Fruit fly (Drosophila melanogaster) whole organism, embryonic: ENCODE measurements around the gene DEF8.

Experiments
- Aef1 ChIP-seq: fragments of 200-800 bp; sonication (Bioruptor generic); IDR thresholded peaks from 3 replicates; pipeline ENCODE4 v1.3.6; 2022; ENCODE audit warnings: missing biosample characterization, missing genetic modification characterization
- Atf6 ChIP-seq: fragments of 200-800 bp; sonication (Bioruptor generic); IDR thresholded peaks from 2 replicates; pipeline ENCODE4 v1.3.6; 2022; ENCODE audit warnings: missing biosample characterization, missing genetic modification characterization
- Bgb ChIP-seq: fragments of 200-800 bp; sonication (Bioruptor generic); IDR thresholded peaks from 2 replicates; pipeline ENCODE4 v1.3.6; 2022; ENCODE audit warnings: missing biosample characterization, missing genetic modification characterization; ENCODE audit not compliant: partially characterized antibody
- CG11093 ChIP-seq: fragments of 200-800 bp; sonication (Bioruptor generic); IDR thresholded peaks from 3 replicates; pipeline ENCODE4 v1.3.6; 2022; ENCODE audit warnings: missing biosample characterization, missing genetic modification characterization
- CG1233 ChIP-seq: fragments of 200-800 bp; sonication (Bioruptor generic); optimal IDR thresholded peaks from 4 replicates; lab custom pipeline; 2018; ENCODE audit warnings: missing biosample characterization, mild to moderate bottlenecking, missing genetic modification characterization
- CG12942 ChIP-seq: fragments of 200-800 bp; sonication (Bioruptor generic); optimal IDR thresholded peaks from 3 replicates; lab custom pipeline; 2016; ENCODE audit warnings: missing biosample characterization, missing genetic modification characterization
- CG14860 ChIP-seq: fragments of 200-800 bp; sonication (Bioruptor generic); IDR thresholded peaks from 3 replicates; pipeline ENCODE4 v1.3.6; 2022; ENCODE audit warnings: missing biosample characterization, missing genetic modification characterization; ENCODE audit not compliant: partially characterized antibody
- CG1603 ChIP-seq: fragments of 200-800 bp; sonication (Bioruptor generic); optimal IDR thresholded peaks from 2 replicates; lab custom pipeline; 2019; ENCODE audit warnings: missing biosample characterization, mild to moderate bottlenecking, missing genetic modification characterization, moderate library complexity
- CG16813 ChIP-seq: fragments of 200-800 bp; sonication (Bioruptor generic); IDR thresholded peaks from 3 replicates; pipeline ENCODE4 v1.3.6; 2022; ENCODE audit warnings: missing biosample characterization, missing genetic modification characterization; ENCODE audit not compliant: partially characterized antibody
- CG18262 ChIP-seq: fragments of 200-800 bp; optimal IDR thresholded peaks from 3 replicates; lab custom pipeline; 2019; ENCODE audit warnings: missing biosample characterization, mild to moderate bottlenecking, missing genetic modification characterization, moderate library complexity
- CG18476 ChIP-seq: fragments of 200-800 bp; sonication (Bioruptor generic); optimal IDR thresholded peaks from 2 replicates; lab custom pipeline; 2016; ENCODE audit warnings: missing biosample characterization, mild to moderate bottlenecking, missing genetic modification characterization
- CG3163 ChIP-seq: fragments of 200-800 bp; sonication (Bioruptor generic); optimal IDR thresholded peaks from 3 replicates; lab custom pipeline; 2016; ENCODE audit warnings: missing biosample characterization, missing genetic modification characterization
- CG34224 ChIP-seq: fragments of 200-800 bp; sonication (Bioruptor generic); IDR thresholded peaks from 3 replicates; pipeline ENCODE4 v1.3.6; 2022; ENCODE audit warnings: missing biosample characterization, missing genetic modification characterization; ENCODE audit not compliant: partially characterized antibody
- CG34422 ChIP-seq: fragments of 200-800 bp; sonication (Bioruptor generic); IDR thresholded peaks from 3 replicates; pipeline ENCODE4 v1.3.6; 2022; ENCODE audit warnings: missing biosample characterization, missing genetic modification characterization
- CG3995 ChIP-seq: fragments of 200-800 bp; sonication (Bioruptor generic); optimal IDR thresholded peaks from 3 replicates; lab custom pipeline; 2016; ENCODE audit warnings: missing biosample characterization, missing genetic modification characterization
- CG4360 ChIP-seq: fragments of 200-800 bp; sonication (Bioruptor generic); IDR thresholded peaks from 2 replicates; pipeline ENCODE4 v1.3.6; 2022; ENCODE audit warnings: missing biosample characterization, missing genetic modification characterization
- CG4424 ChIP-seq: fragments of 200-800 bp; sonication (Bioruptor generic); optimal IDR thresholded peaks from 3 replicates; lab custom pipeline; 2016; ENCODE audit warnings: missing biosample characterization, missing genetic modification characterization
- CG7271 ChIP-seq: fragments of 200-800 bp; sonication (Bioruptor generic); optimal IDR thresholded peaks from 2 replicates; lab custom pipeline; 2018; ENCODE audit warnings: missing biosample characterization, mild to moderate bottlenecking, missing genetic modification characterization, moderate library complexity
- CG7839 ChIP-seq: fragments of 200-800 bp; sonication (Bioruptor generic); optimal IDR thresholded peaks from 3 replicates; lab custom pipeline; 2018; ENCODE audit warnings: missing biosample characterization, mild to moderate bottlenecking, missing genetic modification characterization, moderate library complexity
- CG7963 ChIP-seq: fragments of 200-800 bp; sonication (Bioruptor generic); IDR thresholded peaks from 3 replicates; pipeline ENCODE4 v1.3.6; 2022; ENCODE audit warnings: missing biosample characterization, missing genetic modification characterization; ENCODE audit not compliant: partially characterized antibody
- CG7987 ChIP-seq: fragments of 200-800 bp; sonication (Bioruptor generic); optimal IDR thresholded peaks from 2 replicates; lab custom pipeline; 2018; ENCODE audit warnings: missing biosample characterization, mild to moderate bottlenecking, missing genetic modification characterization, moderate library complexity
- CG8290 ChIP-seq, 3 experiments: fragments of 200-800 bp; sonication (Bioruptor generic); optimal IDR thresholded peaks; 2 replicates each; lab custom pipeline; 2016 to 2019; ENCODE audit warnings: missing biosample characterization in 3 of 3, missing genetic modification characterization in 3 of 3, mild to moderate bottlenecking in 2 of 3, moderate library complexity in 1 of 3
- CG8478 ChIP-seq: fragments of >200 bp; optimal IDR thresholded peaks from 2 replicates; lab custom pipeline; 2018
- CTCF ChIP-seq: fragments of 200-800 bp; sonication (Bioruptor generic); optimal IDR thresholded peaks from 2 replicates; lab custom pipeline; 2017; ENCODE audit warnings: missing biosample characterization, mild to moderate bottlenecking, missing genetic modification characterization, moderate library complexity
- Chrac-16 ChIP-seq: fragments of 200-800 bp; sonication (Bioruptor generic); optimal IDR thresholded peaks from 3 replicates; lab custom pipeline; 2016; ENCODE audit warnings: missing biosample characterization, missing genetic modification characterization
- CkIIα-i1 ChIP-seq: fragments of 200-800 bp; sonication (Bioruptor generic); IDR thresholded peaks from 2 replicates; pipeline ENCODE4 v1.3.6; 2022; ENCODE audit warnings: missing biosample characterization, missing genetic modification characterization
- Dbx ChIP-seq: fragments of 200-800 bp; sonication (Bioruptor generic); IDR thresholded peaks from 3 replicates; pipeline ENCODE4 v1.3.6; 2022; ENCODE audit warnings: missing biosample characterization, missing genetic modification characterization
- Dek ChIP-seq: fragments of 200-800 bp; sonication (Bioruptor generic); optimal IDR thresholded peaks from 3 replicates; lab custom pipeline; 2019; ENCODE audit warnings: missing biosample characterization, mild to moderate bottlenecking, missing genetic modification characterization, moderate library complexity
- Dp ChIP-seq: fragments of 200-800 bp; sonication (Bioruptor generic); optimal IDR thresholded peaks from 2 replicates; lab custom pipeline; 2018; ENCODE audit warnings: missing biosample characterization, mild to moderate bottlenecking, missing genetic modification characterization, moderate library complexity
- Hr39 ChIP-seq: fragments of >200 bp; optimal IDR thresholded peaks from 2 replicates; lab custom pipeline; 2017
- Lhr ChIP-seq: fragments of 200-800 bp; sonication (Bioruptor generic); optimal IDR thresholded peaks from 3 replicates; lab custom pipeline; 2017; ENCODE audit warnings: mild to moderate bottlenecking, missing biosample characterization, missing genetic modification reagents, missing genetic modification characterization
- MBD-R2 ChIP-seq: fragments of 200-800 bp; sonication (Bioruptor generic); IDR thresholded peaks from 2 replicates; pipeline ENCODE4 v1.3.6; 2022; ENCODE audit warnings: missing biosample characterization, missing genetic modification characterization
- Mad ChIP-seq: fragments of 200-800 bp; sonication (Bioruptor generic); optimal IDR thresholded peaks from 2 replicates; lab custom pipeline; 2016; ENCODE audit warnings: missing biosample characterization, missing genetic modification characterization
- Myb ChIP-seq: fragments of 200-800 bp; sonication (Bioruptor generic); optimal IDR thresholded peaks from 2 replicates; lab custom pipeline; 2016; ENCODE audit warnings: missing biosample characterization, missing genetic modification characterization
- Opbp ChIP-seq: fragments of 200-800 bp; sonication (Bioruptor generic); IDR thresholded peaks from 3 replicates; pipeline ENCODE4 v1.3.6; 2022; ENCODE audit warnings: missing biosample characterization, missing genetic modification characterization; ENCODE audit not compliant: partially characterized antibody
- PHDP ChIP-seq: fragments of 200-800 bp; sonication (Bioruptor generic); optimal IDR thresholded peaks from 3 replicates; lab custom pipeline; 2018; ENCODE audit warnings: missing biosample characterization, mild to moderate bottlenecking, missing genetic modification characterization, moderate library complexity
- Spps ChIP-seq: fragments of 200-800 bp; sonication (Bioruptor generic); optimal IDR thresholded peaks from 2 replicates; lab custom pipeline; 2018; ENCODE audit warnings: missing biosample characterization, mild to moderate bottlenecking, missing genetic modification characterization
- Sry-δ ChIP-seq: fragments of 200-800 bp; sonication (Bioruptor generic); optimal IDR thresholded peaks from 2 replicates; lab custom pipeline; 2016; ENCODE audit warnings: missing biosample characterization, missing genetic modification characterization
- Stat92E ChIP-seq, 3 experiments: fragments of >200 bp in 2 of 3; fragments of 200-800 bp in 1 of 3; sonication (Bioruptor generic) in 1 of 3; optimal IDR thresholded peaks; 2 replicates each; lab custom pipeline; 2017 to 2019; ENCODE audit warnings: missing biosample characterization in 3 of 3, missing genetic modification characterization in 3 of 3, mild to moderate bottlenecking in 1 of 3, moderate library complexity in 1 of 3
- YL-1 ChIP-seq: fragments of 200-800 bp; sonication (Bioruptor generic); optimal IDR thresholded peaks from 3 replicates; lab custom pipeline; 2017; ENCODE audit warnings: missing biosample characterization, mild to moderate bottlenecking, missing genetic modification characterization
- caup ChIP-seq: fragments of 200-800 bp; sonication (Bioruptor generic); optimal IDR thresholded peaks from 3 replicates; lab custom pipeline; 2017; ENCODE audit warnings: missing biosample characterization, mild to moderate bottlenecking, missing genetic modification characterization, moderate library complexity; ENCODE audit not compliant: severe bottlenecking
- danr ChIP-seq: fragments of 200-800 bp; sonication (Bioruptor generic); IDR thresholded peaks from 2 replicates; pipeline ENCODE4 v1.3.6; 2022; ENCODE audit warnings: missing biosample characterization, missing genetic modification characterization
- dysf ChIP-seq: fragments of 200-800 bp; sonication (Bioruptor generic); IDR thresholded peaks from 3 replicates; pipeline ENCODE4 v1.3.6; 2022; ENCODE audit warnings: missing biosample characterization, missing genetic modification characterization
- her ChIP-seq: fragments of 200-800 bp; sonication (Bioruptor generic); optimal IDR thresholded peaks from 2 replicates; lab custom pipeline; 2016; ENCODE audit warnings: missing biosample characterization, missing genetic modification characterization
- inv ChIP-seq: fragments of 200-800 bp; sonication (Bioruptor generic); IDR thresholded peaks from 2 replicates; pipeline ENCODE4 v1.3.6; 2022; ENCODE audit warnings: missing biosample characterization, missing genetic modification characterization; ENCODE audit not compliant: partially characterized antibody
- lola ChIP-seq, 3 experiments: fragments of >200 bp in 2 of 3; fragments of 200-800 bp in 1 of 3; sonication (Bioruptor generic) in 1 of 3; optimal IDR thresholded peaks; 2 replicates each; lab custom pipeline; 2017 to 2019; ENCODE audit warnings: missing biosample characterization in 3 of 3, missing genetic modification characterization in 3 of 3, mild to moderate bottlenecking in 1 of 3, moderate library complexity in 1 of 3
- pum ChIP-seq: fragments of 200-800 bp; sonication (Bioruptor generic); optimal IDR thresholded peaks from 2 replicates; lab custom pipeline; 2016; ENCODE audit warnings: missing biosample characterization, missing genetic modification characterization
- sens ChIP-seq: fragments of 200-800 bp; sonication (Bioruptor generic); peaks from one replicate; lab custom pipeline; 2016; ENCODE audit warnings: missing biosample characterization, missing genetic modification characterization
- sna ChIP-seq: fragments of 200-800 bp; sonication (Bioruptor generic); IDR thresholded peaks from 2 replicates; pipeline ENCODE4 v1.3.6; 2022; ENCODE audit warnings: missing biosample characterization, missing genetic modification characterization; ENCODE audit not compliant: partially characterized antibody
- stwl ChIP-seq: fragments of 200-800 bp; sonication (Bioruptor generic); optimal IDR thresholded peaks from 3 replicates; lab custom pipeline; 2018; ENCODE audit warnings: missing biosample characterization, mild to moderate bottlenecking, missing genetic modification characterization, moderate library complexity
- unpg ChIP-seq: fragments of 200-800 bp; sonication (Bioruptor generic); optimal IDR thresholded peaks from 3 replicates; lab custom pipeline; 2018; ENCODE audit warnings: missing biosample characterization, mild to moderate bottlenecking, missing genetic modification characterization, moderate library complexity

The DEF8 gene

dm6 chr3L:12118156-12118555 is 13.8 kb upstream of the DEF8 start, which contains the start of gene ssp (continued):
- peak; percentile 7 for TF ChIP-seq sens (GFP tag; lab: Kevin White, UChicago)
- peak; percentile 36; the same call in 1 of the 3 replicates for TF ChIP-seq CG7963
- peak; percentile 75 for TF ChIP-seq MBD-R2
- TF ChIP-seq caup: no peak
- no peak for TF ChIP-seq PHDP
- TF ChIP-seq CG18476 (GFP tag; lab: Kevin White, UChicago): no peak
- TF ChIP-seq Hr39 (lab: Kevin White, UChicago): no peak
- peak; percentile 61 for TF ChIP-seq inv
- TF ChIP-seq Sry-δ (GFP tag; lab: Kevin White, UChicago): peak; percentile 85
- no peak for TF ChIP-seq unpg
- TF ChIP-seq Chrac-16 (GFP tag; lab: Kevin White, UChicago): no peak
- TF ChIP-seq CG14860 (GFP tag; lab: Robert Waterston, UW): peak; percentile 73
- peak; percentile 47 for TF ChIP-seq Dp (GFP tag; lab: Kevin White, UChicago)
- no peak for TF ChIP-seq pum (GFP tag; lab: Kevin White, UChicago)
- TF ChIP-seq Dbx (GFP tag; lab: Robert Waterston, UW): no peak
- no peak for TF ChIP-seq Stat92E (GFP tag; optimal IDR thresholded peaks at IDR 0.05; lab: Kevin White, UChicago)
- no peak for TF ChIP-seq CG3995
- TF ChIP-seq Mad: no peak
- TF ChIP-seq CG34422: peak; percentile 20; the same call in 1 of the 3 replicates
- TF ChIP-seq dysf (GFP tag; lab: Robert Waterston, UW): no peak
- peak; percentile 36 for TF ChIP-seq CG7271 (tag; lab: Kevin White, UChicago)
- TF ChIP-seq CG8290 (GFP tag; optimal IDR thresholded peaks at IDR 0.05; lab: Kevin White, UChicago): no peak
- TF ChIP-seq CG8290 (tag; optimal IDR thresholded peaks at IDR 0.05; lab: Kevin White, UChicago): no peak
- 0 out of 2 replicates have a peak, but pooled peaks have one; percentile 14 for TF ChIP-seq CG4360 (GFP tag; lab: Robert Waterston, UW)
- peak; percentile 88 for TF ChIP-seq CG34224 (GFP tag; lab: Robert Waterston, UW)
- no peak for TF ChIP-seq CG3163 (GFP tag; lab: Kevin White, UChicago)
- no peak for TF ChIP-seq her (GFP tag; lab: Kevin White, UChicago)
- no peak for TF ChIP-seq CG1603 (tag; lab: Kevin White, UChicago)
- TF ChIP-seq stwl (tag; lab: Kevin White, UChicago): peak; percentile 79
- no peak for TF ChIP-seq lola (GFP tag; optimal IDR thresholded peaks at IDR 0.05; lab: Kevin White, UChicago)
- TF ChIP-seq CG18262 (tag; lab: Kevin White, UChicago): no peak
- TF ChIP-seq Atf6: no peak
- no peak for TF ChIP-seq Myb (GFP tag; lab: Kevin White, UChicago)
- peak; percentile 28 for TF ChIP-seq YL-1 (GFP tag; lab: Kevin White, UChicago)
- TF ChIP-seq Opbp (GFP tag; lab: Robert Waterston, UW): peak; percentile 86
- no peak for TF ChIP-seq CG1233 (GFP tag; lab: Kevin White, UChicago)
- TF ChIP-seq Spps (tag; lab: Kevin White, UChicago): no peak
- no peak for TF ChIP-seq Dek
- TF ChIP-seq Bgb (GFP tag; lab: Robert Waterston, UW): peak; percentile 82
- no peak for TF ChIP-seq CG4424 (GFP tag; lab: Kevin White, UChicago)
- no peak for TF ChIP-seq CkIIα-i1 (GFP tag; lab: Robert Waterston, UW)
- no peak for TF ChIP-seq danr (GFP tag; lab: Robert Waterston, UW)
- TF ChIP-seq CTCF (GFP tag; lab: Kevin White, UChicago): no peak
- TF ChIP-seq CG12942: no peak
- peak; percentile 68 for TF ChIP-seq CG16813 (GFP tag; lab: Robert Waterston, UW)
- peak; percentile 83 for TF ChIP-seq sna (GFP tag; lab: Robert Waterston, UW)
- no peak for TF ChIP-seq CG11093 (GFP tag; lab: Robert Waterston, UW)
- no peak for TF ChIP-seq CG8478 (lab: Kevin White, UChicago)
- TF ChIP-seq CG7839 (tag; lab: Kevin White, UChicago): no peak
- TF ChIP-seq CG7987 (GFP tag; lab: Kevin White, UChicago): no peak
- no peak for TF ChIP-seq Aef1 (GFP tag; lab: Robert Waterston, UW)
- no peak for TF ChIP-seq Lhr (GFP tag; lab: Kevin White, UChicago)
